Fruit fly (Drosophila melanogaster): ENCODE measurements around the gene CG3448.

DNA sequence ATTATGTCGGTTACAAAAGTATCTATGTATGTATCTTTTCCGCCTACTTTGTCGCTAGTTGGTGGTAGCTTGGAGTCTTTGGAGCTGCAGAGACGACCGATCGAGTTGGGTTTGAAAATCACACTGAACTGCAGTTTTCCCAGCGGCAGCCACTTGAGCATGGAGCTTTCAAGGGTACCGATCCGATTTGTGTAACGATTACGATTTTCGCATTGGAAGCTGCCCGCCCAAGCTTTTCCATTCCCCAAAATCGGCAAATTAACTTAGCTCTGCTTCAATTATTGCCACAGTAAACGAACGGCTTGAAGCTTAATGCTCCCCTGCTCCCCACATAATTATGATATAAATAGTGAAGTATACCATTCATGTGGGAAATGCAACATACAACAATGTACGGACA lies 37.8 kb upstream of the CG3448 start, which contains the start of gene CG32036:
- TF ChIP-seq usp (GFP tag; optimal IDR thresholded peaks at IDR 0.05) (no peak), psq (optimal IDR thresholded peaks at IDR 0.05) (no peak)
